Worm (Caenorhabditis elegans): ENCODE results near the gene sfxn-2.

The sfxn-2 gene

ce11 chrX:7997968-7998367 lies 39.9 kb upstream of the sfxn-2 start, which contains the start of gene sdpn-1 (continued):
- TF ChIP-seq daf-16 (GFP tag; optimal IDR thresholded peaks at IDR 0.05): no peak
- peak; percentile 98 for TF ChIP-seq daf-16 (tag; optimal IDR thresholded peaks at IDR 0.05)
- TF ChIP-seq hmg-1.1 (GFP tag; IDR thresholded peaks at IDR 0.05): no peak
- peak; percentile 29 for TF ChIP-seq nhr-28 (tag; optimal IDR thresholded peaks at IDR 0.05)
- TF ChIP-seq arid-1 (GFP tag; conservative IDR thresholded peaks at IDR 0.05): no peak
- TF ChIP-seq nhr-77 (tag; optimal IDR thresholded peaks at IDR 0.05): peak; percentile 18
- peak; percentile 33 for TF ChIP-seq hlh-11 (tag; optimal IDR thresholded peaks at IDR 0.05)

ce11 chrX:7994486-7994885 lies 36.4 kb upstream of the sfxn-2 start:
- no peak for TF ChIP-seq lin-38 (GFP tag; IDR thresholded peaks at IDR 0.05)
- peak in 1 of 2 experiments; percentile 92 for TF ChIP-seq unc-62 (GFP tag; optimal IDR thresholded peaks at IDR 0.05 in 1 of 2)
- no peak for TF ChIP-seq unc-62 (tag; optimal IDR thresholded peaks at IDR 0.05)
- no peak for TF ChIP-seq ceh-32 (tag; optimal IDR thresholded peaks at IDR 0.05; ENCODE audit: poor library complexity)
- TF ChIP-seq mes-2 (tag; optimal IDR thresholded peaks at IDR 0.05; ENCODE audit: poor library complexity, severe bottlenecking): no peak

- TF ChIP-seq mep-1 (tag; optimal IDR thresholded peaks at IDR 0.05) (no peak), aha-1 (tag) (peak; percentile 83)
These were observed 34.0 kb upstream of the sfxn-2 start for ce11 chrX:7992102-7992501.

- no peak for TF ChIP-seq ctbp-1 (GFP tag; IDR thresholded peaks at IDR 0.05)
- no peak for TF ChIP-seq D1046.2 (GFP tag; IDR thresholded peaks at IDR 0.05)
- peak; percentile 36 for TF ChIP-seq hlh-11 (tag; optimal IDR thresholded peaks at IDR 0.05)
- TF ChIP-seq F10B5.3 (tag; optimal IDR thresholded peaks at IDR 0.05): no peak
- TF ChIP-seq mep-1 (tag; optimal IDR thresholded peaks at IDR 0.05): peak; percentile 21
- TF ChIP-seq egl-43 (GFP tag; IDR thresholded peaks at IDR 0.05): no peak
- no peak for TF ChIP-seq nhr-6 (tag; optimal IDR thresholded peaks at IDR 0.05)
- no peak for TF ChIP-seq mes-2 (tag; optimal IDR thresholded peaks at IDR 0.05; ENCODE audit: poor library complexity, severe bottlenecking)
- TF ChIP-seq aha-1 (tag): peak; percentile 52
- no peak for TF ChIP-seq lin-15B (tag; optimal IDR thresholded peaks at IDR 0.05)
- TF ChIP-seq spr-1 (tag; optimal IDR thresholded peaks at IDR 0.05): no peak
- no peak for TF ChIP-seq skn-1 (tag; optimal IDR thresholded peaks at IDR 0.05)
- TF ChIP-seq lin-1 (GFP tag; IDR thresholded peaks at IDR 0.05): no peak
- peak; percentile 45 for TF ChIP-seq nhr-76 (tag; optimal IDR thresholded peaks at IDR 0.05)
- no peak for TF ChIP-seq nhr-102 (tag; optimal IDR thresholded peaks at IDR 0.05)
- no peak for TF ChIP-seq dmd-8 (GFP tag; IDR thresholded peaks at IDR 0.05)
- no peak for TF ChIP-seq nhr-41 (GFP tag; IDR thresholded peaks at IDR 0.05)
- TF ChIP-seq tag-97 (GFP tag; IDR thresholded peaks at IDR 0.05): no peak
- no peak for TF ChIP-seq F26F4.8 (GFP tag; conservative IDR thresholded peaks at IDR 0.05)
- TF ChIP-seq dmd-6 (GFP tag; IDR thresholded peaks at IDR 0.05): peak; percentile 54; the same call in 1 of the 2 replicates
- no peak for TF ChIP-seq nhr-237 (tag; optimal IDR thresholded peaks at IDR 0.05)
- no peak for TF ChIP-seq zag-1 (tag; optimal IDR thresholded peaks at IDR 0.05)
- no peak for TF ChIP-seq saeg-2 (GFP tag; IDR thresholded peaks at IDR 0.05)
- TF ChIP-seq arid-1 (GFP tag; conservative IDR thresholded peaks at IDR 0.05): no peak
- TF ChIP-seq nhr-25 (tag; optimal IDR thresholded peaks at IDR 0.05; ENCODE audit: borderline replicate concordance, insufficient read depth): peak; percentile 35
- TF ChIP-seq duxl-1 (tag; optimal IDR thresholded peaks at IDR 0.05; ENCODE audit: poor library complexity): no peak
- no peak for TF ChIP-seq Y75B8A.6 (GFP tag; IDR thresholded peaks at IDR 0.05)
- TF ChIP-seq nhr-48 (tag; optimal IDR thresholded peaks at IDR 0.05): peak; percentile 60
- no peak for TF ChIP-seq gei-8 (GFP tag; optimal IDR thresholded peaks at IDR 0.05)
- TF ChIP-seq vab-7 (GFP tag; IDR thresholded peaks at IDR 0.05): no peak
- TF ChIP-seq ceh-44 (GFP tag; IDR thresholded peaks at IDR 0.05): no peak
- no peak for TF ChIP-seq daf-12 (tag; optimal IDR thresholded peaks at IDR 0.05)
- no peak for TF ChIP-seq Y105C5A.15 (GFP tag; IDR thresholded peaks at IDR 0.05)
- no peak for TF ChIP-seq ZK337.2 (GFP tag; IDR thresholded peaks at IDR 0.05)
- TF ChIP-seq php-3 (GFP tag; IDR thresholded peaks at IDR 0.05): no peak
- no peak for TF ChIP-seq zip-2 (tag; optimal IDR thresholded peaks at IDR 0.05)
- TF ChIP-seq aly-2 (tag; optimal IDR thresholded peaks at IDR 0.05): no peak
- peak; percentile 20 for TF ChIP-seq hlh-30 (tag; optimal IDR thresholded peaks at IDR 0.05; ENCODE audit: insufficient read depth)
These were observed 32.2 kb upstream of the sfxn-2 start for ce11 chrX:7990282-7990681.
